Worm (Caenorhabditis elegans): ENCODE measurements around the gene odd-2.

The odd-2 gene

ce11 chrX:6150449-6150848, 9.9 kb downstream of the odd-2 start, which contains the start of gene tag-275:
Gene tag-275, minus strand, starts transcription at chrX:6150549.
- TF ChIP-seq nhr-23 (tag; optimal IDR thresholded peaks at IDR 0.05), result no peak
- no peak for TF ChIP-seq nhr-76 (tag; optimal IDR thresholded peaks at IDR 0.05)
- TF ChIP-seq pha-4 (tag; optimal IDR thresholded peaks at IDR 0.05), result no peak
- no peak for TF ChIP-seq aly-2 (tag; optimal IDR thresholded peaks at IDR 0.05)
- TF ChIP-seq pqm-1 (tag; optimal IDR thresholded peaks at IDR 0.05), result no peak
- no peak for TF ChIP-seq lin-39 (tag; optimal IDR thresholded peaks at IDR 0.05)
- TF ChIP-seq nhr-237 (tag; optimal IDR thresholded peaks at IDR 0.05), result no peak
- no peak for TF ChIP-seq hmg-11 (tag; optimal IDR thresholded peaks at IDR 0.05)
- TF ChIP-seq unc-39 (tag; optimal IDR thresholded peaks at IDR 0.05), result no peak
- no peak for TF ChIP-seq skn-1 (tag; optimal IDR thresholded peaks at IDR 0.05)
- no peak for TF ChIP-seq ama-1 (optimal IDR thresholded peaks at IDR 0.05)
- no peak for TF ChIP-seq R02D3.7 (tag; optimal IDR thresholded peaks at IDR 0.05)
- TF ChIP-seq nhr-12 (tag; optimal IDR thresholded peaks at IDR 0.05), result no peak
- TF ChIP-seq fos-1 (tag; optimal IDR thresholded peaks at IDR 0.05), result no peak
- TF ChIP-seq nhr-28 (tag; optimal IDR thresholded peaks at IDR 0.05), result no peak
- TF ChIP-seq fkh-10 (GFP tag; optimal IDR thresholded peaks at IDR 0.05), result no peak
- TF ChIP-seq zag-1 (tag; optimal IDR thresholded peaks at IDR 0.05), result no peak
- no peak for TF ChIP-seq nhr-11 (tag; optimal IDR thresholded peaks at IDR 0.05)
- no peak for TF ChIP-seq ztf-4 (tag; optimal IDR thresholded peaks at IDR 0.05)

DNA sequence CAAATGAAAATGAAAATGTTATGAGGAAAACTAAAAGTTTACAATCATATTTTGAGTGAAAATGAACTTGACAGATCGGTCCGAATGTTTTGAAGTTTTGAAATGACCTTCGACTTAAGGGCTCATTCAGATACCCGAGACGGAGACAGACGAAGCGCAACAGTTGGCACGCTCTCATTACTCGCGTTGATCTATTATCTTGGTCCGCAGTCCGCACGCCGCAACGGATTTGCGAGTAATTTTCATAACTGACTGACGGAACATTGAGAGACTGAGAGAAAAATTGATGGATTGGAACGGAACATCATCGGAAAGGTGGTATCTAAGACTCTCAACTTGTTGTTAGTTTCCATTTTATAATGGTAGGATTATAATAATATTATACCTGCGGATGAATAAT, 14.4 kb downstream of the odd-2 start:
- TF ChIP-seq lin-39 (tag; optimal IDR thresholded peaks at IDR 0.05), result peak; percentile 63
- no peak for TF ChIP-seq fos-1 (tag; optimal IDR thresholded peaks at IDR 0.05)

DNA sequence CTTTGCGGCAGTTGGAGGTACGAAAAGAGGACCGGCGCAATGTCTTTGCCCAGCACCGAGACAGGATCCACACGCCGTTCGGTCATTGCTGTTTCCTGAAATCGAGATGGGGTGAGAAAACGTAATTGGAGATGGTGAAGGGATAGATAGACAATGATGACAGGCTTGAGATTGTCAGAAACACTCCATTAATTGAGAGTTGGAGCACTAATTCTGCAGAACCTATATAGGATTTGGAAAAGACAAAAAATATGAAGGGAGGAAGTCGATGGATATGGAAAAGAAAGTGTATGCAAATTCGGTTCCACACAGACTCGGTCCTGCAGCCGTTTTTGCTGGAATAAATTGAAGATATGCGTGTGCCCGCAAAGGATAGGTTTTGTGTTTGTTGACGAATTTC, 22.1 kb downstream of the odd-2 start, which contains the start of gene Y72A10A.1:
TSS of gene Y72A10A.1 (minus strand) at position 101 of the 400 bp plus-strand sequence.
- TF ChIP-seq tbx-2 (tag; optimal IDR thresholded peaks at IDR 0.05), result no peak
- no peak for TF ChIP-seq ama-1 (optimal IDR thresholded peaks at IDR 0.05)
- no peak for TF ChIP-seq skn-1 (tag; optimal IDR thresholded peaks at IDR 0.05)
- TF ChIP-seq elt-2 (tag; optimal IDR thresholded peaks at IDR 0.05), result no peak

DNA sequence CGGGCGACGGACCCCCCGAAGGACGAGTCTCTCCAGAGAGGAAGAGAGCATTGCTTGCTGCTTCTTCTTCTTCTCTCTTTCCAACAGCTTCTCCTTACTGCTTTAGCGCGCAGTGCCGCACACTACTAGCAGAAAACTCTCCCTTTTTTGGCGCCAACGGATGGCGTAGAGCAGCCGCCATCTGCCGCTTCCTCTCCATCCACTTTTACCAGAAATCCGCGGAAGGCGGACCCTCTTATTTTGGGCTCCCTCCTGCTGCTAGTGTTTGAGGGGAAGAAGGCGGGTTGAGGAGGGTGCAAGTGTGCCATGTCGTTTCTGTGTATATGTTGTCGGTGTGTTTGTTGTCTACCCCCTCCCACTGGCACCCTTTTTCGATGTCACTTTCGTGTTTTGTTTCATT, 25.9 kb downstream of the odd-2 start:
- TF ChIP-seq ceh-28 (tag; optimal IDR thresholded peaks at IDR 0.05), result no peak
- no peak for TF ChIP-seq daf-12 (tag; optimal IDR thresholded peaks at IDR 0.05)
- no peak for TF ChIP-seq fos-1 (tag; optimal IDR thresholded peaks at IDR 0.05)
- TF ChIP-seq ceh-9 (tag; optimal IDR thresholded peaks at IDR 0.05), result no peak
- peak; percentile 43 for TF ChIP-seq unc-62 (GFP tag; optimal IDR thresholded peaks at IDR 0.05)
- no peak for TF ChIP-seq jun-1 (tag; optimal IDR thresholded peaks at IDR 0.05)
- no peak for TF ChIP-seq mdl-1 (tag; optimal IDR thresholded peaks at IDR 0.05)
- TF ChIP-seq elt-1 (tag; optimal IDR thresholded peaks at IDR 0.05), result no peak
- TF ChIP-seq nfya-1 (tag; optimal IDR thresholded peaks at IDR 0.05; ENCODE audit: insufficient read depth), result peak; percentile 47
- TF ChIP-seq egl-5 (tag; optimal IDR thresholded peaks at IDR 0.05), result no peak
- TF ChIP-seq lin-15B (tag; optimal IDR thresholded peaks at IDR 0.05), result no peak
- TF ChIP-seq nhr-43 (tag; optimal IDR thresholded peaks at IDR 0.05; ENCODE audit: poor library complexity, severe bottlenecking), result no peak
- TF ChIP-seq elt-2 (tag; optimal IDR thresholded peaks at IDR 0.05), result no peak
- no peak for TF ChIP-seq egl-27 (tag; optimal IDR thresholded peaks at IDR 0.05)
- TF ChIP-seq hmg-11 (tag; optimal IDR thresholded peaks at IDR 0.05), result peak; percentile 55
- TF ChIP-seq R02D3.7 (tag; optimal IDR thresholded peaks at IDR 0.05), result no peak
- no peak for TF ChIP-seq mml-1 (tag; optimal IDR thresholded peaks at IDR 0.05)
- TF ChIP-seq tbx-2 (tag; optimal IDR thresholded peaks at IDR 0.05), result peak; percentile 30
- no peak for TF ChIP-seq aly-2 (tag; optimal IDR thresholded peaks at IDR 0.05)
- TF ChIP-seq nhr-11 (tag; optimal IDR thresholded peaks at IDR 0.05), result no peak
- no peak for TF ChIP-seq pqm-1 (tag; optimal IDR thresholded peaks at IDR 0.05)

DNA sequence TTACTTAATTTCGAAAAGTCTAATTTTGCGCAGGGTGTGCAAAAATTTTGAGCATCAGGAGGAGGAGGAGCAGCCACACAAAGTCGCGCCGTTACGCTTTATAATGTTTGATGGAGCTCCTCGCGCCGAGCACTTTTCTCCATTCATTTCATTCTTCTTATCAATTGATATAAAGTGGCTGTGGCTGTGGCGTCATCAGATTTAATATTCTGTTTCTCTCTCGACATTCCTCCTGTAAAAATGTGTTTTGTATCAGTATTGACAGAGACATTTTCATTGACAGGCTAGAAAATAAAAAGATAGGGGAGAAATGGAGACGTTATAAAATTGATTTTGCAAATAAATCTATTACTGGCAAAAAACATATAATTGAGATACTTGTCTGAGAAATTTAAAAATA, 31.1 kb downstream of the odd-2 start:
- no peak for TF ChIP-seq fos-1 (tag; optimal IDR thresholded peaks at IDR 0.05)
- TF ChIP-seq nfya-1 (tag; optimal IDR thresholded peaks at IDR 0.05; ENCODE audit: insufficient read depth), result peak; percentile 1
- no peak for TF ChIP-seq lin-15B (tag; optimal IDR thresholded peaks at IDR 0.05)
- no peak for TF ChIP-seq nhr-28 (tag; optimal IDR thresholded peaks at IDR 0.05)
- TF ChIP-seq pha-4 (tag; optimal IDR thresholded peaks at IDR 0.05), result peak; percentile 25
- TF ChIP-seq jun-1 (tag; optimal IDR thresholded peaks at IDR 0.05), result no peak
- no peak for TF ChIP-seq nhr-76 (tag; optimal IDR thresholded peaks at IDR 0.05)
- TF ChIP-seq nhr-237 (tag; optimal IDR thresholded peaks at IDR 0.05), result no peak
- no peak for TF ChIP-seq hmg-11 (tag; optimal IDR thresholded peaks at IDR 0.05)
- TF ChIP-seq pqm-1 (tag; optimal IDR thresholded peaks at IDR 0.05), result peak; percentile 53
- peak; percentile 80 for TF ChIP-seq elt-2 (tag; optimal IDR thresholded peaks at IDR 0.05)
- TF ChIP-seq egl-27 (tag; optimal IDR thresholded peaks at IDR 0.05), result no peak
- no peak for TF ChIP-seq nhr-12 (tag; optimal IDR thresholded peaks at IDR 0.05)
- no peak for TF ChIP-seq nhr-67 (tag; optimal IDR thresholded peaks at IDR 0.05)
- TF ChIP-seq ama-1 (optimal IDR thresholded peaks at IDR 0.05), result no peak

Measured in whole organism, L3 larva.